Fruit fly (Drosophila melanogaster): ENCODE measurements around the gene CG31373.

The CG31373 gene

DNA sequence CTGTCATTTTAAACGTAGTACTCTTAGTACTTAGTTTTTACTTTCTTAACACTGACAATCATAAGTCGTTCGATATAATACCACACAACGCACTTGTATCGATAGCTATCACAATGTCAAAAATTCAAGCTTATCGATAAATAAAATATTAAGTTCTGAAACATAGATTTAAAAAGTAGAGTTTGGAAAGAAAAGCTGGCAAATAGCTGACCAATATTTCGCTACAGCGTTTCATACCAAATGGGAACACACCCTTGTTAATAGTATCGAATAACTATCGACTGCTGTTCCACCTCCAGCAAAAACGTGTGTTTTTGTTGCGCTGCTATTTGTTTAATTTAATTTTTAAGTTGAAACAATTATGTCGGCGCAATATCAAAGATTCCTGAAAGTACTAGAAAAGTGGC, 12.8 kb downstream of the CG31373 start, which contains the start of the genes pug, CG14683 and CG46459 (continued):
- TF ChIP-seq CG15601 (tag; optimal IDR thresholded peaks at IDR 0.05) = no peak
- no peak for TF ChIP-seq HLHmδ (GFP tag; optimal IDR thresholded peaks at IDR 0.05)
- peak; percentile 64 for TF ChIP-seq CG14710 (tag; optimal IDR thresholded peaks at IDR 0.05)
- no peak for TF ChIP-seq stc (GFP tag; IDR thresholded peaks at IDR 0.05)
- peak; percentile 64 for TF ChIP-seq Antp (GFP tag; optimal IDR thresholded peaks at IDR 0.05)
- TF ChIP-seq Hey (tag; optimal IDR thresholded peaks at IDR 0.05) = no peak
- no peak for TF ChIP-seq dysf (GFP tag; IDR thresholded peaks at IDR 0.05)
- TF ChIP-seq Atf-2 (GFP tag; optimal IDR thresholded peaks at IDR 0.05) = peak; percentile 18
- TF ChIP-seq prd (optimal IDR thresholded peaks at IDR 0.05) = no peak
- TF ChIP-seq prd (GFP tag; IDR thresholded peaks at IDR 0.05) = peak; percentile 48; the same call in 1 of the 3 replicates
- TF ChIP-seq Deaf1 (tag; optimal IDR thresholded peaks at IDR 0.05) = no peak
- TF ChIP-seq D19B (GFP tag; optimal IDR thresholded peaks at IDR 0.05) = no peak
- TF ChIP-seq Sin3A (optimal IDR thresholded peaks at IDR 0.05) = peak; percentile 29
- no peak for TF ChIP-seq cas (GFP tag; IDR thresholded peaks at IDR 0.05)
- TF ChIP-seq CG3995 (GFP tag; optimal IDR thresholded peaks at IDR 0.05) = peak; percentile 45
- TF ChIP-seq HLH4C (GFP tag; IDR thresholded peaks at IDR 0.05; ENCODE audit: partially characterized antibody) = peak; percentile 95
- no peak for TF ChIP-seq Hr78 (GFP tag; optimal IDR thresholded peaks at IDR 0.05)
- peak; percentile 40 for TF ChIP-seq CG4424 (GFP tag; optimal IDR thresholded peaks at IDR 0.05)
- TF ChIP-seq CG11085 (GFP tag; IDR thresholded peaks at IDR 0.05) = no peak
- peak; percentile 25 for TF ChIP-seq Nf-YC (tag; optimal IDR thresholded peaks at IDR 0.05)
- TF ChIP-seq CG2202 (tag; optimal IDR thresholded peaks at IDR 0.05) = no peak
- no peak for TF ChIP-seq kah (GFP tag; optimal IDR thresholded peaks at IDR 0.05)
- peak; percentile 8 for TF ChIP-seq CG17359 (tag; optimal IDR thresholded peaks at IDR 0.05)
- no peak for TF ChIP-seq slou (GFP tag; optimal IDR thresholded peaks at IDR 0.05)
- TF ChIP-seq disco-r (GFP tag; optimal IDR thresholded peaks at IDR 0.05) = no peak
- TF ChIP-seq croc (GFP tag; conservative IDR thresholded peaks at IDR 0.05) = no peak
- TF ChIP-seq Ets65A (GFP tag) = peak; percentile 67
- no peak for TF ChIP-seq gsb (GFP tag; IDR thresholded peaks at IDR 0.05)
- peak; percentile 63 for TF ChIP-seq nmo (GFP tag; optimal IDR thresholded peaks at IDR 0.05)
- no peak for TF ChIP-seq CG16779 (GFP tag; IDR thresholded peaks at IDR 0.05)
- no peak for TF ChIP-seq Nf-YB (GFP tag; optimal IDR thresholded peaks at IDR 0.05)
- TF ChIP-seq E2f2 (GFP tag; IDR thresholded peaks at IDR 0.05) = peak; percentile 76
- no peak for TF ChIP-seq dati (GFP tag; IDR thresholded peaks at IDR 0.05)
- TF ChIP-seq dmrt99B (tag; optimal IDR thresholded peaks at IDR 0.05) = no peak
- peak; percentile 80; the same call in 1 of the 2 replicates for TF ChIP-seq CG42726 (GFP tag; IDR thresholded peaks at IDR 0.05; ENCODE audit: partially characterized antibody)
- no peak for TF ChIP-seq CG8281 (tag; optimal IDR thresholded peaks at IDR 0.05)
- peak; percentile 87 for TF ChIP-seq CG7963 (GFP tag; IDR thresholded peaks at IDR 0.05; ENCODE audit: partially characterized antibody)
- no peak for TF ChIP-seq gt (GFP tag; IDR thresholded peaks at IDR 0.05)
- no peak for TF ChIP-seq wdn (GFP tag; IDR thresholded peaks at IDR 0.05)
- peak; percentile 5 for TF ChIP-seq twi (tag; optimal IDR thresholded peaks at IDR 0.05)
- TF ChIP-seq CG15696 (tag; optimal IDR thresholded peaks at IDR 0.05) = peak; percentile 2
- TF ChIP-seq unpg (GFP tag; optimal IDR thresholded peaks at IDR 0.05) = peak; percentile 44
- no peak for TF ChIP-seq usp (GFP tag; optimal IDR thresholded peaks at IDR 0.05)
- peak; percentile 24 for TF ChIP-seq p53 (GFP tag; optimal IDR thresholded peaks at IDR 0.05)
- peak; percentile 50 for TF ChIP-seq ERR (GFP tag; optimal IDR thresholded peaks at IDR 0.05)
- no peak for TF ChIP-seq pan (optimal IDR thresholded peaks at IDR 0.05)
- no peak for TF ChIP-seq pan (GFP tag; optimal IDR thresholded peaks at IDR 0.05 in 1 of 2, IDR thresholded peaks at IDR 0.05 in 1 of 2)
- no peak for TF ChIP-seq NFAT (GFP tag; IDR thresholded peaks at IDR 0.05)
- TF ChIP-seq cad (GFP tag; optimal IDR thresholded peaks at IDR 0.05) = no peak
- no peak for TF ChIP-seq so (GFP tag; IDR thresholded peaks at IDR 0.05)
- TF ChIP-seq bbx (GFP tag; IDR thresholded peaks at IDR 0.05; ENCODE audit: partially characterized antibody) = peak; percentile 95
- TF ChIP-seq Sry-δ (GFP tag; optimal IDR thresholded peaks at IDR 0.05) = peak; percentile 96

Measured in whole organism, embryonic.